Fruit fly (Drosophila melanogaster) whole organism, embryonic: ENCODE results near the gene CG13367.

Experiments
- Abd-B ChIP-seq: fragments of 200-800 bp; sonication (Bioruptor generic); optimal IDR thresholded peaks from 2 replicates; lab custom pipeline; 2018; ENCODE audit warnings: missing biosample characterization, mild to moderate bottlenecking, missing genetic modification characterization, moderate library complexity
- Atf3 ChIP-seq: fragments of 200-800 bp; sonication (Bioruptor generic); optimal IDR thresholded peaks from 3 replicates; lab custom pipeline; 2016; ENCODE audit warnings: missing biosample characterization, missing genetic modification characterization
- CG10565 ChIP-seq: fragments of 200-800 bp; sonication (Bioruptor generic); optimal IDR thresholded peaks from 3 replicates; lab custom pipeline; 2016; ENCODE audit warnings: missing biosample characterization, mild to moderate bottlenecking, missing genetic modification characterization
- CG12236 ChIP-seq: fragments of 200-800 bp; sonication (Bioruptor generic); optimal IDR thresholded peaks from 2 replicates; lab custom pipeline; 2016; ENCODE audit warnings: missing biosample characterization, missing genetic modification characterization
- CG14050 ChIP-seq: fragments of 200-800 bp; sonication (Bioruptor generic); IDR thresholded peaks from 3 replicates; pipeline ENCODE4 v1.3.6; 2022; ENCODE audit warnings: missing biosample characterization, missing genetic modification characterization
- CG15696 ChIP-seq: fragments of 200-800 bp; sonication (Bioruptor generic); optimal IDR thresholded peaks from 2 replicates; lab custom pipeline; 2019; ENCODE audit warnings: missing biosample characterization, mild to moderate bottlenecking, missing genetic modification characterization, moderate library complexity
- CG16815 ChIP-seq: fragments of 200-800 bp; sonication (Bioruptor generic); optimal IDR thresholded peaks from 3 replicates; lab custom pipeline; 2017; ENCODE audit warnings: missing biosample characterization, mild to moderate bottlenecking, missing genetic modification characterization
- CG17328 ChIP-seq: fragments of 200-800 bp; sonication (Bioruptor generic); IDR thresholded peaks from 2 replicates; pipeline ENCODE4 v1.3.6; 2022; ENCODE audit warnings: missing biosample characterization, missing genetic modification characterization
- CG17829 ChIP-seq: fragments of 200-800 bp; optimal IDR thresholded peaks from 2 replicates; lab custom pipeline; 2019; ENCODE audit warnings: missing biosample characterization, mild to moderate bottlenecking, missing genetic modification characterization, moderate library complexity
- CG2889 ChIP-seq: fragments of 200-800 bp; sonication (Bioruptor generic); IDR thresholded peaks from 3 replicates; pipeline ENCODE4 v1.3.6; 2022; ENCODE audit warnings: missing biosample characterization, missing genetic modification characterization
- CG32767 ChIP-seq: fragments of 200-800 bp; sonication (Bioruptor generic); IDR thresholded peaks from 2 replicates; pipeline ENCODE4 v1.3.6; 2022; ENCODE audit warnings: missing biosample characterization, missing genetic modification characterization
- CG3281 ChIP-seq: fragments of 200-800 bp; sonication (Bioruptor generic); optimal IDR thresholded peaks from 3 replicates; lab custom pipeline; 2017; ENCODE audit warnings: missing biosample characterization, mild to moderate bottlenecking, missing genetic modification characterization
- CG3407 ChIP-seq: fragments of 200-800 bp; sonication (Bioruptor generic); optimal IDR thresholded peaks from 2 replicates; lab custom pipeline; 2018; ENCODE audit warnings: missing biosample characterization, mild to moderate bottlenecking, missing genetic modification characterization
- CG3726 ChIP-seq: fragments of 200-800 bp; sonication (Bioruptor generic); IDR thresholded peaks from 3 replicates; pipeline ENCODE4, ENCODE4 v1.3.6; 2022; ENCODE audit warnings: missing biosample characterization, missing genetic modification characterization
- CG43689 ChIP-seq: fragments of 200-800 bp; sonication (Bioruptor generic); IDR thresholded peaks from 2 replicates; pipeline ENCODE4 v1.3.6; 2022; ENCODE audit warnings: missing biosample characterization, missing genetic modification characterization
- CG5180 ChIP-seq: fragments of 200-800 bp; sonication (Bioruptor generic); optimal IDR thresholded peaks from 3 replicates; lab custom pipeline; 2017; ENCODE audit warnings: missing biosample characterization, missing genetic modification characterization, mild to moderate bottlenecking, moderate library complexity, missing genetic modification reagents
- CG8924 ChIP-seq: fragments of 200-800 bp; optimal IDR thresholded peaks from 3 replicates; lab custom pipeline; 2019; ENCODE audit warnings: missing biosample characterization, mild to moderate bottlenecking, missing genetic modification characterization, moderate library complexity
- CG9215 ChIP-seq: fragments of 200-800 bp; sonication (Bioruptor generic); IDR thresholded peaks from 2 replicates; pipeline ENCODE4 v1.3.6; 2022; ENCODE audit warnings: missing biosample characterization, missing genetic modification characterization
- CG9609 ChIP-seq: fragments of 200-800 bp; sonication (Bioruptor generic); optimal IDR thresholded peaks from 3 replicates; lab custom pipeline; 2016; ENCODE audit warnings: missing biosample characterization, missing genetic modification characterization
- CrebB ChIP-seq: fragments of 200-800 bp; sonication (Bioruptor generic); optimal IDR thresholded peaks from 3 replicates; lab custom pipeline; 2018; ENCODE audit warnings: missing biosample characterization, mild to moderate bottlenecking, missing genetic modification characterization
- Dip2 ChIP-seq: fragments of 200-800 bp; sonication (Bioruptor generic); IDR thresholded peaks from 2 replicates; pipeline ENCODE4 v1.3.6; 2022; ENCODE audit warnings: missing biosample characterization, missing genetic modification characterization
- Dref ChIP-seq: fragments of 200-800 bp; sonication (Bioruptor generic); IDR thresholded peaks from 2 replicates; pipeline ENCODE4 v1.3.6; 2022; ENCODE audit warnings: missing biosample characterization, missing genetic modification characterization
- Eip74EF ChIP-seq, 2 experiments: fragments of 200-800 bp in 1 of 2; fragments of >200 bp in 1 of 2; sonication (Bioruptor generic) in 1 of 2; optimal IDR thresholded peaks; 2 replicates each; lab custom pipeline; 2017 to 2019; ENCODE audit warnings: missing biosample characterization in 2 of 2, missing genetic modification characterization in 2 of 2, mild to moderate bottlenecking in 1 of 2, moderate library complexity in 1 of 2
- HLHmδ ChIP-seq: fragments of 200-800 bp; sonication (Bioruptor generic); optimal IDR thresholded peaks from 2 replicates; lab custom pipeline; 2018; ENCODE audit warnings: missing biosample characterization, mild to moderate bottlenecking, missing genetic modification characterization, moderate library complexity
- Hsf ChIP-seq: fragments of 200-800 bp; sonication (Bioruptor generic); optimal IDR thresholded peaks from 3 replicates; lab custom pipeline; 2016; ENCODE audit warnings: missing biosample characterization, missing genetic modification characterization
- Jarid2 ChIP-seq: fragments of 200-800 bp; sonication (Bioruptor generic); optimal IDR thresholded peaks from 3 replicates; lab custom pipeline; 2017; ENCODE audit warnings: mild to moderate bottlenecking, missing biosample characterization, missing genetic modification reagents, missing genetic modification characterization
- MESR4 ChIP-seq: fragments of 200-800 bp; sonication (Bioruptor generic); optimal IDR thresholded peaks from 2 replicates; lab custom pipeline; 2018; ENCODE audit warnings: missing biosample characterization, mild to moderate bottlenecking, missing genetic modification characterization, moderate library complexity
- NC2β ChIP-seq: fragments of 200-800 bp; sonication (Bioruptor generic); optimal IDR thresholded peaks from 2 replicates; lab custom pipeline; 2016; ENCODE audit warnings: missing biosample characterization, missing genetic modification characterization
- Nf-YC ChIP-seq: fragments of 200-800 bp; optimal IDR thresholded peaks from 3 replicates; lab custom pipeline; 2019; ENCODE audit warnings: missing biosample characterization, mild to moderate bottlenecking, missing genetic modification characterization, moderate library complexity
- Opbp ChIP-seq: fragments of 200-800 bp; sonication (Bioruptor generic); IDR thresholded peaks from 3 replicates; pipeline ENCODE4 v1.3.6; 2022; ENCODE audit warnings: missing biosample characterization, missing genetic modification characterization; ENCODE audit not compliant: partially characterized antibody
- Rx ChIP-seq: fragments of 200-800 bp; sonication (Bioruptor generic); IDR thresholded peaks from 2 replicates; pipeline ENCODE4 v1.3.6; 2022; ENCODE audit warnings: missing biosample characterization, missing genetic modification characterization
- Sin3A ChIP-seq: fragments of >200 bp; optimal IDR thresholded peaks from 2 replicates; lab custom pipeline; 2018
- Taf1 ChIP-seq: fragments of 200-800 bp; sonication (Bioruptor generic); IDR thresholded peaks from 2 replicates; pipeline ENCODE4 v1.3.6; 2022; ENCODE audit warnings: missing biosample characterization, missing genetic modification characterization
- Usf ChIP-seq: fragments of 200-800 bp; sonication (Bioruptor generic); optimal IDR thresholded peaks from 2 replicates; lab custom pipeline; 2017; ENCODE audit warnings: missing genotype, missing biosample characterization, missing genetic modification characterization
- ase ChIP-seq: fragments of 200-800 bp; sonication (Bioruptor generic); IDR thresholded peaks from 3 replicates; pipeline ENCODE4 v1.3.6; 2022; ENCODE audit warnings: missing biosample characterization, missing genetic modification characterization
- ato ChIP-seq: fragments of 200-800 bp; sonication (Bioruptor generic); IDR thresholded peaks from 2 replicates; pipeline ENCODE4 v1.3.6; 2022; ENCODE audit warnings: missing biosample characterization, missing genetic modification characterization; ENCODE audit not compliant: partially characterized antibody
- br ChIP-seq: fragments of >200 bp; optimal IDR thresholded peaks from 2 replicates; lab custom pipeline; 2017
- chif ChIP-seq, 2 experiments: fragments of 200-800 bp; sonication (Bioruptor generic); optimal IDR thresholded peaks; 3 replicates each; lab custom pipeline; 2016; ENCODE audit warnings: missing biosample characterization in 2 of 2, missing genetic modification characterization in 2 of 2
- da ChIP-seq: fragments of 200-800 bp; sonication (Bioruptor generic); optimal IDR thresholded peaks from 2 replicates; lab custom pipeline; 2016; ENCODE audit warnings: missing biosample characterization, missing genetic modification characterization
- dan ChIP-seq: fragments of 200-800 bp; sonication (Bioruptor generic); IDR thresholded peaks from 2 replicates; pipeline ENCODE4 v1.3.6; 2022; ENCODE audit warnings: missing biosample characterization, missing genetic modification characterization
- dmrt99B ChIP-seq: fragments of 200-800 bp; sonication (Bioruptor generic); optimal IDR thresholded peaks from 2 replicates; lab custom pipeline; 2018; ENCODE audit warnings: missing biosample characterization, mild to moderate bottlenecking, missing genetic modification characterization, moderate library complexity
- esg ChIP-seq: fragments of 200-800 bp; sonication (Bioruptor generic); conservative IDR thresholded peaks from 2 replicates; pipeline ENCODE4 v1.3.6; 2022; ENCODE audit warnings: missing biosample characterization, missing genetic modification characterization
- grn ChIP-seq: fragments of 200-800 bp; sonication (Bioruptor generic); optimal IDR thresholded peaks from 3 replicates; lab custom pipeline; 2017; ENCODE audit warnings: missing biosample characterization, missing genetic modification characterization
- klu ChIP-seq: fragments of 200-800 bp; sonication (Bioruptor generic); IDR thresholded peaks from 2 replicates; pipeline ENCODE4 v1.3.6; 2022; ENCODE audit warnings: missing biosample characterization, missing genetic modification characterization
- knrl ChIP-seq: fragments of 200-800 bp; sonication (Bioruptor generic); IDR thresholded peaks from 3 replicates; pipeline ENCODE4 v1.3.6; 2022; ENCODE audit warnings: missing biosample characterization, missing genetic modification characterization; ENCODE audit not compliant: partially characterized antibody
- mirr ChIP-seq: fragments of 200-800 bp; sonication (Bioruptor generic); optimal IDR thresholded peaks from 3 replicates; lab custom pipeline; 2018; ENCODE audit warnings: missing biosample characterization, mild to moderate bottlenecking, missing genetic modification characterization
- nau ChIP-seq: fragments of 200-800 bp; sonication (Bioruptor generic); optimal IDR thresholded peaks from 3 replicates; lab custom pipeline; 2017; ENCODE audit warnings: missing biosample characterization, mild to moderate bottlenecking, missing genetic modification characterization, missing genetic modification reagents
- phol ChIP-seq: fragments of 200-800 bp; sonication (Bioruptor generic); optimal IDR thresholded peaks from 3 replicates; lab custom pipeline; 2018; ENCODE audit warnings: missing biosample characterization, mild to moderate bottlenecking, missing genetic modification characterization, moderate library complexity
- ranshi ChIP-seq: fragments of 200-800 bp; sonication (Bioruptor generic); IDR thresholded peaks from 2 replicates; pipeline ENCODE4 v1.3.6; 2022; ENCODE audit warnings: missing biosample characterization, missing genetic modification characterization
- scrt ChIP-seq: fragments of 200-800 bp; sonication (Bioruptor generic); optimal IDR thresholded peaks from 2 replicates; lab custom pipeline; 2018; ENCODE audit warnings: missing biosample characterization, mild to moderate bottlenecking, missing genetic modification characterization, moderate library complexity
- sug ChIP-seq: fragments of 200-800 bp; optimal IDR thresholded peaks from 2 replicates; lab custom pipeline; 2019; ENCODE audit warnings: missing biosample characterization, mild to moderate bottlenecking, missing genetic modification characterization, moderate library complexity
- tx ChIP-seq: fragments of 200-800 bp; sonication (Bioruptor generic); optimal IDR thresholded peaks from 2 replicates; lab custom pipeline; 2016; ENCODE audit warnings: missing biosample characterization, missing genetic modification characterization

The CG13367 gene

dm6 chrX:618583-618982, 26.0 kb upstream of the CG13367 start (continued):
- no peak for TF ChIP-seq br (lab: Kevin White, UChicago)
- TF ChIP-seq CG9215 (GFP tag; lab: Robert Waterston, UW) = 0 out of 2 replicates have a peak, but pooled peaks have one; percentile 15
- TF ChIP-seq HLHmδ = no peak
- no peak for TF ChIP-seq Dref (GFP tag; lab: Robert Waterston, UW)
- no peak for TF ChIP-seq CG9609 (GFP tag; lab: Kevin White, UChicago)
- TF ChIP-seq ase = no peak
- TF ChIP-seq dan = no peak
- TF ChIP-seq grn = no peak
- TF ChIP-seq CG17829 (tag; lab: Kevin White, UChicago) = peak; percentile 7
- no peak for TF ChIP-seq da (GFP tag; lab: Kevin White, UChicago)
- TF ChIP-seq Atf3 (GFP tag; lab: Kevin White, UChicago) = no peak
- TF ChIP-seq CrebB (tag; lab: Kevin White, UChicago) = no peak
- TF ChIP-seq Eip74EF (GFP tag; optimal IDR thresholded peaks at IDR 0.05; lab: Kevin White, UChicago) = no peak
- TF ChIP-seq CG2889 (GFP tag; lab: Robert Waterston, UW) = no peak
- no peak for TF ChIP-seq scrt (GFP tag; lab: Kevin White, UChicago)
- TF ChIP-seq chif (GFP tag; optimal IDR thresholded peaks at IDR 0.05; lab: Kevin White, UChicago) = peak; percentile 12 to 21
- TF ChIP-seq CG3407 = no peak
- TF ChIP-seq dmrt99B (tag; lab: Kevin White, UChicago) = peak; percentile 26
- TF ChIP-seq Taf1 = no peak
- TF ChIP-seq CG3281 (GFP tag; lab: Kevin White, UChicago) = no peak
- TF ChIP-seq Sin3A (lab: Kevin White, UChicago) = no peak
- no peak for TF ChIP-seq Usf (GFP tag; lab: Kevin White, UChicago)
- TF ChIP-seq Jarid2 (GFP tag; lab: Kevin White, UChicago) = no peak
- TF ChIP-seq sug (tag; lab: Kevin White, UChicago) = no peak
- peak; percentile 34 for TF ChIP-seq phol (tag; lab: Kevin White, UChicago)
- TF ChIP-seq ranshi = peak; percentile 18; the same call in 1 of the 2 replicates
- no peak for TF ChIP-seq klu (GFP tag; lab: Robert Waterston, UW)
- peak; percentile 26 for TF ChIP-seq CG8924 (tag; lab: Kevin White, UChicago)
- no peak for TF ChIP-seq Nf-YC (tag; lab: Kevin White, UChicago)
- TF ChIP-seq CG14050 (GFP tag; lab: Robert Waterston, UW) = no peak
- peak; percentile 14 for TF ChIP-seq CG15696
- TF ChIP-seq Abd-B (GFP tag; lab: Kevin White, UChicago) = no peak
- no peak for TF ChIP-seq CG10565
- TF ChIP-seq CG16815 (GFP tag; lab: Kevin White, UChicago) = no peak
- TF ChIP-seq CG32767 (GFP tag; lab: Robert Waterston, UW) = no peak
- TF ChIP-seq esg = 0 out of 2 replicates have a peak, but pooled peaks have one; percentile 30
- peak; percentile 26 for TF ChIP-seq NC2β (GFP tag; lab: Kevin White, UChicago)
- no peak for TF ChIP-seq CG12236 (GFP tag; lab: Kevin White, UChicago)
- no peak for TF ChIP-seq CG3726 (GFP tag; lab: Robert Waterston, UW)
- TF ChIP-seq ato (GFP tag; lab: Robert Waterston, UW) = no peak
- TF ChIP-seq tx (GFP tag; lab: Kevin White, UChicago) = peak; percentile 33
- no peak for TF ChIP-seq nau (GFP tag; lab: Kevin White, UChicago)
- TF ChIP-seq Dip2 (GFP tag; lab: Robert Waterston, UW) = no peak
- no peak for TF ChIP-seq mirr (GFP tag; lab: Kevin White, UChicago)
- peak; percentile 17; the same call in 1 of the 2 replicates for TF ChIP-seq CG17328 (GFP tag; lab: Robert Waterston, UW)
- TF ChIP-seq Hsf = peak; percentile 28
- no peak for TF ChIP-seq CG43689 (GFP tag; lab: Robert Waterston, UW)
- peak; percentile 3 for TF ChIP-seq CG5180
- TF ChIP-seq MESR4 (GFP tag; lab: Kevin White, UChicago) = no peak
- TF ChIP-seq Rx (GFP tag; lab: Robert Waterston, UW) = no peak
- no peak for TF ChIP-seq Opbp (GFP tag; lab: Robert Waterston, UW)
- no peak for TF ChIP-seq knrl (GFP tag; lab: Robert Waterston, UW)
